Fruit fly (Drosophila melanogaster) whole organism, adult: ENCODE data around the gene Cyp4ae1.

Source experiments
- CG1620 ChIP-seq: fragments of 200-800 bp; sonication (Bioruptor generic); optimal IDR thresholded peaks from 2 replicates; lab custom pipeline; 2016; ENCODE audit warnings: missing biosample characterization, missing genetic modification characterization
- CG7045 ChIP-seq: fragments of 200-800 bp; sonication (Bioruptor generic); optimal IDR thresholded peaks from 2 replicates; lab custom pipeline; 2017; ENCODE audit warnings: missing biosample characterization, mild to moderate bottlenecking, missing genetic modification characterization
- Clk ChIP-seq: fragments of 200-800 bp; sonication (Bioruptor generic); optimal IDR thresholded peaks from 2 replicates; lab custom pipeline; 2017; ENCODE audit warnings: missing biosample characterization, missing genetic modification characterization
- Hr96 ChIP-seq: fragments of 200-800 bp; sonication (Bioruptor generic); optimal IDR thresholded peaks from 2 replicates; lab custom pipeline; 2016; ENCODE audit warnings: missing biosample characterization, missing genetic modification characterization
- bab1 ChIP-seq: fragments of 200-800 bp; sonication (Bioruptor generic); optimal IDR thresholded peaks from 3 replicates; lab custom pipeline; 2019; ENCODE audit warnings: missing biosample characterization, mild to moderate bottlenecking, missing genetic modification characterization, moderate library complexity
- cic ChIP-seq: fragments of 200-800 bp; sonication (Bioruptor generic); optimal IDR thresholded peaks from 2 replicates; lab custom pipeline; 2017; ENCODE audit warnings: missing biosample characterization, mild to moderate bottlenecking, missing genetic modification characterization, moderate library complexity
- tj ChIP-seq: fragments of 200-800 bp; sonication (Bioruptor generic); optimal IDR thresholded peaks from 3 replicates; lab custom pipeline; 2017; ENCODE audit warnings: missing biosample characterization, mild to moderate bottlenecking, missing genetic modification characterization, moderate library complexity
- toe ChIP-seq: fragments of 200-800 bp; sonication (Bioruptor generic); optimal IDR thresholded peaks from 2 replicates; lab custom pipeline; 2016; ENCODE audit warnings: missing biosample characterization, missing genetic modification characterization

DNA sequence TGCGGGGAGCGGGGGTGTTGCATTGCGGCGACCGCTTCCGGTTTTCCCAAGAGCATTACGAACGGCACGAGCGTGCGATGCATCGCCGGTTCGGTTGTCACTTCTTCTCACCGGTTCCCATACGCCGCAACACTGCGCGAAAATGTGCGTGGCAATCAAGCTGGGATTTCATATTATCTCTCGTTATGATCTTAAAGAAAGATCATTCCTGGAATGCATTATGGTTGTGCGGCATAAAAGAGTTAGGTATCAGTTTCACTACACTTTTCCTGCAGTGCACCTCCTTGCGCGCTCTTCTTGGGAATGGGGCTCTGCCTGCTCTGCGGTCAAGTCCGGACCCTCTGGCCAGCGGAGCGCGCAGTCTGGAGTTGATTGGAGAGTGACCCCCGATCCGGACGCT is 12.7 kb upstream of the Cyp4ae1 start:
- TF ChIP-seq bab1 (GFP tag; lab: Kevin White, UChicago) (no peak), CG1620 (GFP tag; lab: Kevin White, UChicago) (no peak), toe (GFP tag; lab: Kevin White, UChicago) (no peak), CG7045 (GFP tag; lab: Kevin White, UChicago) (no peak), tj (no peak), cic (GFP tag; lab: Kevin White, UChicago) (no peak), Clk (no peak), Hr96 (GFP tag; lab: Kevin White, UChicago) (no peak)
